Worm (Caenorhabditis elegans) whole organism, young adult: ENCODE results near the gene grd-2.

Source experiments
- B0035.1 ChIP-seq: sonication (generic microtip); optimal IDR thresholded peaks from 2 replicates; lab custom pipeline; 2016; ENCODE audit warnings: missing genetic modification characterization, mild to moderate bottlenecking, missing compliant biosample characterization, missing genotype, missing genetic modification reagents
- F22D6.2 ChIP-seq: sonication (generic microtip); optimal IDR thresholded peaks from 2 replicates; lab custom pipeline; 2016; ENCODE audit warnings: mild to moderate bottlenecking, missing genetic modification characterization, missing compliant biosample characterization
- F23B12.7 ChIP-seq: sonication (generic microtip); optimal IDR thresholded peaks from 2 replicates; lab custom pipeline; 2017; ENCODE audit warnings: missing genetic modification characterization, mild to moderate bottlenecking, missing compliant biosample characterization, antibody characterized with exemption, moderate library complexity; ENCODE audit not compliant: insufficient read depth
- F33H1.4 ChIP-seq: fragments of 200-800 bp; sonication (Bioruptor generic); IDR thresholded peaks from 2 replicates; pipeline ENCODE4 v1.3.6; 2022; ENCODE audit warnings: missing genetic modification reagents, missing genetic modification characterization, missing compliant biosample characterization
- K11D2.4 ChIP-seq: fragments of 200-800 bp; sonication (Bioruptor generic); IDR thresholded peaks from 2 replicates; pipeline ENCODE4 v1.3.6; 2022; ENCODE audit warnings: missing genetic modification reagents, missing genetic modification characterization, missing compliant biosample characterization
- T07F8.4 ChIP-seq: sonication (generic microtip); optimal IDR thresholded peaks from 2 replicates; lab custom pipeline; 2016; ENCODE audit warnings: mild to moderate bottlenecking, missing genetic modification characterization, moderate library complexity, missing compliant biosample characterization
- ZK185.1 ChIP-seq: sonication (generic microtip); optimal IDR thresholded peaks from 2 replicates; lab custom pipeline; 2016; ENCODE audit warnings: mild to moderate bottlenecking, missing genetic modification characterization, missing compliant biosample characterization; ENCODE audit not compliant: poor library complexity, severe bottlenecking
- aptf-2 ChIP-seq: fragments of 200-800 bp; sonication (Bioruptor generic); conservative IDR thresholded peaks from 2 replicates; pipeline ENCODE4 v1.3.6; 2022; ENCODE audit warnings: missing genetic modification reagents, missing genetic modification characterization, missing compliant biosample characterization
- aptf-3 ChIP-seq: fragments of 200-800 bp; sonication (Bioruptor generic); IDR thresholded peaks from 2 replicates; pipeline ENCODE4 v1.3.6; 2022; ENCODE audit warnings: missing genetic modification characterization, missing compliant biosample characterization
- athp-1 ChIP-seq: sonication (generic microtip); optimal IDR thresholded peaks from 2 replicates; lab custom pipeline; 2017; ENCODE audit warnings: mild to moderate bottlenecking, missing genetic modification characterization, missing compliant biosample characterization
- attf-3 ChIP-seq: fragments of 200-800 bp; sonication (Bioruptor generic); conservative IDR thresholded peaks from 2 replicates; pipeline ENCODE4 v1.3.6; 2022; ENCODE audit warnings: missing genetic modification reagents, missing genetic modification characterization, missing compliant biosample characterization
- attf-6 ChIP-seq: fragments of 200-800 bp; sonication (Bioruptor generic); IDR thresholded peaks from 2 replicates; pipeline ENCODE4 v1.3.6; 2022; ENCODE audit warnings: missing genetic modification reagents, missing genetic modification characterization, missing compliant biosample characterization
- bed-1 ChIP-seq: fragments of 200-800 bp; sonication (Bioruptor generic); IDR thresholded peaks from 2 replicates; pipeline ENCODE4 v1.3.6; 2022; ENCODE audit warnings: missing genetic modification reagents, missing genetic modification characterization, missing compliant biosample characterization
- ceh-40 ChIP-seq: fragments of 200-800 bp; sonication (Bioruptor generic); IDR thresholded peaks from 2 replicates; pipeline ENCODE4 v1.3.6; 2022; ENCODE audit warnings: missing genetic modification characterization, missing compliant biosample characterization
- ceh-91 ChIP-seq: fragments of 200-800 bp; sonication (Bioruptor generic); IDR thresholded peaks from 2 replicates; pipeline ENCODE4 v1.3.6; 2022; ENCODE audit warnings: missing genetic modification reagents, missing genetic modification characterization, missing compliant biosample characterization
- egl-18 ChIP-seq: fragments of 200-800 bp; sonication (Bioruptor generic); IDR thresholded peaks from 2 replicates; pipeline ENCODE4 v1.3.6; 2022; ENCODE audit warnings: missing genetic modification reagents, missing genetic modification characterization, missing compliant biosample characterization
- hsf-1 ChIP-seq: fragments of 200-800 bp; sonication (Bioruptor generic); IDR thresholded peaks from 2 replicates; pipeline ENCODE4 v1.3.6; 2022; ENCODE audit warnings: missing genetic modification reagents, missing genetic modification characterization, missing compliant biosample characterization
- nhr-120 ChIP-seq: fragments of 200-800 bp; sonication (Bioruptor generic); IDR thresholded peaks from 2 replicates; pipeline ENCODE4 v1.3.6; 2022; ENCODE audit warnings: missing genetic modification characterization, missing compliant biosample characterization
- nhr-179 ChIP-seq: sonication (generic microtip); optimal IDR thresholded peaks from 2 replicates; lab custom pipeline; 2016; ENCODE audit warnings: mild to moderate bottlenecking, missing genetic modification characterization, missing compliant biosample characterization
- rcor-1 ChIP-seq: fragments of 200-800 bp; sonication (Bioruptor generic); IDR thresholded peaks from 2 replicates; pipeline ENCODE4 v1.3.6; 2022; ENCODE audit warnings: missing genetic modification reagents, missing genetic modification characterization, missing compliant biosample characterization
- sea-2 ChIP-seq: fragments of 200-800 bp; sonication (Bioruptor generic); IDR thresholded peaks from 2 replicates; pipeline ENCODE4 v1.3.6; 2022; ENCODE audit warnings: missing genetic modification characterization, missing compliant biosample characterization
- snpc-1.3 ChIP-seq: sonication (generic microtip); optimal IDR thresholded peaks from 2 replicates; lab custom pipeline; 2017; ENCODE audit warnings: missing genetic modification characterization, mild to moderate bottlenecking, missing compliant biosample characterization, antibody characterized with exemption, moderate library complexity, missing genotype, missing genetic modification reagents; ENCODE audit not compliant: insufficient read depth
- tbx-9 ChIP-seq: sonication (generic microtip); optimal IDR thresholded peaks from 2 replicates; lab custom pipeline; 2016; ENCODE audit warnings: borderline replicate concordance, missing genetic modification characterization, inconsistent platforms, missing compliant biosample characterization
- zfh-2 ChIP-seq: fragments of 200-800 bp; sonication (Bioruptor generic); conservative IDR thresholded peaks from 2 replicates; pipeline ENCODE4 v1.3.6; 2022; ENCODE audit warnings: missing genetic modification reagents, missing genetic modification characterization, missing compliant biosample characterization
- ztf-22 ChIP-seq: fragments of 200-800 bp; sonication (Bioruptor generic); optimal IDR thresholded peaks from 2 replicates; lab custom pipeline; 2018; ENCODE audit warnings: mild to moderate bottlenecking, missing genetic modification characterization, moderate library complexity, missing compliant biosample characterization
- ztf-25 ChIP-seq: fragments of 200-800 bp; sonication (Bioruptor generic); IDR thresholded peaks from 2 replicates; pipeline ENCODE4 v1.3.6; 2022; ENCODE audit warnings: missing genetic modification reagents, missing genetic modification characterization, missing compliant biosample characterization
- ztf-26 ChIP-seq: sonication (generic microtip); optimal IDR thresholded peaks from 2 replicates; lab custom pipeline; 2017; ENCODE audit warnings: missing genetic modification characterization, missing compliant biosample characterization

grd-2 gene

DNA sequence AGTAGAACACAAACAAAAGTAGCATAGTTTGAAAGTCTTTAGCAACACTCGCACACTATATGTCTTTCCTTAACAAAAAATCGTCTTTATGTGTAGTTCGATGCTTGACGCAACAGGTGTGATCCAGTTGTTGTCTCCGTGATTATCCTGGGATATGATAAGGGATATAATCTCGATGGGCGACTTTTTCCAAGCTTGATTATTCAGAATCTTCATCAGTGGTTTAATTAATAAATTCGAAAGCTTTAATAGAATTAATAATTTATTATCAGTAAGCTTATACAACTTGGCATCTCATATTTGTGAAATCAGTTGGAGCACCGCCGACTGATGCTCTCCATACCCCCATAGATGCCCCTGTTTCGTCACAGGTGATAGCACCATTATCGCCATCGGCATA lies 9.0 kb downstream of the grd-2 start, which contains the start of gene F46B3.7:
Gene F46B3.7, minus strand, starts transcription at position 101 of the 400 bp plus-strand sequence.
- no peak for TF ChIP-seq egl-18 (GFP tag; lab: Robert Waterston, UW)
- TF ChIP-seq rcor-1 (GFP tag; lab: Robert Waterston, UW), result no peak

DNA sequence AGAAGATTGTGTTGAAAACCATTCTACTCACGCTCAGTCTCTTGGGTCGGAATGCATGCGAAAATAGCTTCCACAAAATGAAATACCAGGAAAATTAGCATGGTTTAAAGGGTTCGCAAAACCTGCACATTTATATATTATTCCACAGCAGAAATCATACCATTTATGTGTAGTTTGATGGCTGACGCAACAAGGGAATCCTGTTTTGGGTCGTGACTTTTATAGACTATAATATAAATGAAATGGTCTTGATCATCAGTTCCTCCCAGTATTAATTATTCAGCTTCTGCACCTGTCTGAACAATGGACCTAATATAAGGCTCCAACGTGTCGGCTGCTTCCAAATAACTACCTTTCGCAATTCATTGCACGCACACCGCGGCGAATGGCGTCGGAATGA lies 13.5 kb downstream of the grd-2 start, which contains the start of gene F46B3.8:
Gene F46B3.8, minus strand, starts transcription at position 101 of the 400 bp plus-strand sequence.
- TF ChIP-seq hsf-1 (GFP tag; lab: Robert Waterston, UW) (no peak), ztf-22 (no peak), ZK185.1 (tag; lab: Kevin White, UChicago) (no peak), K11D2.4 (no peak), aptf-3 (no peak), F23B12.7 (tag; lab: Kevin White, UChicago) (no peak), aptf-2 (GFP tag; lab: Robert Waterston, UW) (no peak), ceh-40 (GFP tag; lab: Robert Waterston, UW) (no peak), nhr-120 (GFP tag; lab: Robert Waterston, UW) (no peak), attf-3 (GFP tag; lab: Robert Waterston, UW) (no peak), athp-1 (tag; lab: Kevin White, UChicago) (no peak), sea-2 (GFP tag; lab: Robert Waterston, UW) (no peak), zfh-2 (GFP tag; lab: Robert Waterston, UW) (no peak), ceh-91 (no peak), B0035.1 (no peak)

DNA sequence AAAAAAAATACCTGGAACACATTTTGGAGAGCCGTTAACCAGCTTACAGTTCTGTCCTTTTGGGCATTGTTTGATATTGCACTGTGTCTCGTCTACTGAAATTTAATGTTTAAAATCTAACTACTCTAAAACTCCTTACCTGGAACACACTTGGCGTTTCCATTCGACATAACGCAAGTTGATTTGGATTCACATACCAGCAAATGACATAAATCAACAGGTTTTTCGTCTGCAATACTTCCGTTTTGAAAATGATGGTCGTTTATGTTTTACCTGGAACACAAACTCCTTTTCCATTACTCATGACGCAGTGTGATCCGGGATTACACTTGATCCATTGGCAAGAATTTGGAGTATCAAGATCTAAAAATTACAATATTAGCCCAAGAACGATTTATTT lies 15.7 kb downstream of the grd-2 start:
- no peak for TF ChIP-seq ztf-26 (tag; lab: Kevin White, UChicago)

DNA sequence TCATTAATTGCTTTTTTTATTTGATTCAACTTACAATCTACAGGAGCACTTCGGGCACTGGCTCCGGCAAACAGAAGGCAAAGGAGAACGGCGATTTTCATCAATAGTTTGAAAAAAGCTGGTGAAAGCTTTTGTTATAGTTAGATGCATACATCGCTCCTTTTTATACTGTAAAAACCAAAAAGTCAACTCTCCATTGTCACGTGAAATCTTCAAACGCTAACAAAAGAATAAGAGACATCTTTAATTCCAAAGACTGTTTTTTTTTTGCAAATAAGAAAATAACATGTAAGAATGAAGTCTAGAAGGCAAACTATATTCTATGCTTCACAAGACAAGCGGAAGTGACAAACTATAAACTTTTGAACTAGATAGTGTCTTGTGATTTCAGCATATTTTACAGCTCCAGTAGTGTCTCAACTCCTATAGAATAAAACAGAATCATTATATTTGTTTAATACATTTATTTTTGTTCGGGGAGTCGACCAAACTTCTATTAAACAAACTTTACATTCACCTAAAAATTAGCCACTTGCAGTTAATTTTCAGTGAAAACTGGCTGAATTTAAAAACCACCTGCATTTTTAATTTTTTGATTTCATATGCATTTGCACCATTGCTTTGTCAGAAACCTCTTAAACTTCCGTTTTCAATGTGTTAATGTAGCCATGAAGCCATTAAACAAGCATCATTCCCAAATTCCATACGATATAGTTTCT lies 16.6 kb downstream of the grd-2 start, which contains the start of the genes F46B3.9 and srz-18:
Gene F46B3.9, minus strand, starts transcription at position 101 of the 719 bp plus-strand sequence.
Gene srz-18, plus strand, starts transcription at position 669 of the 719 bp plus-strand sequence.
- TF ChIP-seq ztf-25 (GFP tag; lab: Robert Waterston, UW) (no peak), tbx-9 (tag; lab: Kevin White, UChicago) (no peak), attf-6 (GFP tag; lab: Robert Waterston, UW) (no peak)

DNA sequence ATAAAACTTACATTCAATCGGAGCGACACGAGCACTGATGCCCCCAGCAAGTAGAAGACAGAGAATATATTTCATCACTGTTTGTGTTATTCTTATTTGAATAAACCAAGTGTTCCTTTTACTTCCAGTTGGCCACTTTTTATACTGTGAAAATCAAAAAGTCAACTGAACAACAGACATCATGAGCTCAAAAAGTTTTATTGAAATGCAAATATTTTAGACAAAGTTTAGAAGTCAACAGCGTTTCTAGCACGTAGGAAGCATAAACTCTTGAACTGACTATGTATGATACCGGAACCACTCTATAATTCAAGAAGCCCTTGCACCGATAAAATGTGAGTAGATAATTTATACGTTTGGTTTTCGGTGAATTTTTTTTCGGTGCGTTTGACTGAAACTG lies 21.7 kb downstream of the grd-2 start, which contains the start of gene F46B3.14:
Gene F46B3.14, minus strand, starts transcription at position 101 of the 400 bp plus-strand sequence.
- no peak for TF ChIP-seq T07F8.4 (tag; lab: Kevin White, UChicago)
- TF ChIP-seq nhr-179 (tag; lab: Kevin White, UChicago), result no peak
- no peak for TF ChIP-seq F22D6.2 (tag; lab: Kevin White, UChicago)

DNA sequence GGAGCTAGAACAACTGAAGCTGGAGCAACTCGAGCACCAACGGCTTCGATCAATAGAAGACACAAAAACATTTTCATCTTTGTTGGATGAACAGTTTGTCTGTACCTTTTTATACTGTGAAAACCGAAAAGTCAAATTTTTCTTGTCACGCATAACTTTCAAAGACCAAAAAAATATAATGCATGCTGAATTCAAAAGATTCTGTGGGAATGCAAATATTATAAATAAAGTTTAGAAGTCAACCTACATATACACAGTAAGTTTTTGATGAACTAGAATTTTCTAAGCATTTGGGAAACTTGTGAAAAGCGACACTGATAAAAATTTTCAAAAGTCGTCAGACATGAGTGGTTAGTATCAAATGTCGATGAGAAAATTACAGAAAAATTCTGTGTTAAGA lies 24.0 kb downstream of the grd-2 start, which contains the start of gene F46B3.15:
Gene F46B3.15, minus strand, starts transcription at position 101 of the 400 bp plus-strand sequence.
- TF ChIP-seq F33H1.4 (GFP tag; lab: Robert Waterston, UW) (no peak), bed-1 (GFP tag; lab: Robert Waterston, UW) (no peak), snpc-1.3 (tag; lab: Kevin White, UChicago) (no peak)
